Worm (Caenorhabditis elegans) whole organism, mixed stage, embryonic: ENCODE measurements around the gene str-150.

Source experiments
- cnd-1 ChIP-seq: fragments of 200-800 bp; sonication (Bioruptor generic); optimal IDR thresholded peaks from 2 replicates; lab custom pipeline; 2018; ENCODE audit warnings: mild to moderate bottlenecking, missing genetic modification characterization, missing compliant biosample characterization
- elt-1 ChIP-seq: sonication (generic microtip); optimal IDR thresholded peaks from 2 replicates; lab custom pipeline; 2017; ENCODE audit warnings: missing genetic modification characterization, mild to moderate bottlenecking, missing compliant biosample characterization, antibody characterized with exemption, moderate library complexity, borderline replicate concordance; ENCODE audit not compliant: insufficient read depth
- flh-1 ChIP-seq: fragments of 200-800 bp; sonication (Bioruptor generic); optimal IDR thresholded peaks from 2 replicates; lab custom pipeline; 2018; ENCODE audit warnings: mild to moderate bottlenecking, missing genetic modification characterization, moderate library complexity, missing compliant biosample characterization
- lin-13 ChIP-seq: fragments of 150-350 bp; optimal IDR thresholded peaks from 2 replicates; lab custom pipeline; 2014; ENCODE audit warnings: missing biosample characterization, missing genetic modification characterization
- lsy-2 ChIP-seq: fragments of 150-350 bp; optimal IDR thresholded peaks from 2 replicates; lab custom pipeline; 2014; ENCODE audit warnings: missing biosample characterization, missing genetic modification characterization
- mab-5 ChIP-seq: fragments of 150-350 bp; optimal IDR thresholded peaks from 2 replicates; lab custom pipeline; 2014; ENCODE audit warnings: missing biosample characterization, missing genetic modification characterization
- mep-1 ChIP-seq: fragments of 150-350 bp; optimal IDR thresholded peaks from 2 replicates; lab custom pipeline; 2017; ENCODE audit warnings: missing biosample characterization, missing genetic modification reagents, missing genetic modification characterization, inconsistent platforms
- nhr-12 ChIP-seq: fragments of 150-350 bp; optimal IDR thresholded peaks from 2 replicates; lab custom pipeline; 2014; ENCODE audit warnings: missing biosample characterization, missing genetic modification characterization
- nhr-76 ChIP-seq: sonication (generic microtip); optimal IDR thresholded peaks from 2 replicates; lab custom pipeline; 2017; ENCODE audit warnings: missing biosample characterization, missing genetic modification characterization
- pha-4 ChIP-seq: fragments of 150-350 bp; optimal IDR thresholded peaks from 2 replicates; lab custom pipeline; 2018; ENCODE audit warnings: missing biosample characterization, missing genetic modification reagents, missing genetic modification characterization
- sptf-1 ChIP-seq: sonication (generic microtip); optimal IDR thresholded peaks from 2 replicates; lab custom pipeline; 2017; ENCODE audit warnings: mild to moderate bottlenecking, missing genetic modification characterization, moderate library complexity, missing compliant biosample characterization
- unc-62 ChIP-seq: fragments of 150-350 bp; optimal IDR thresholded peaks from 2 replicates; lab custom pipeline; 2014; ENCODE audit warnings: missing biosample characterization, missing genetic modification reagents, missing genetic modification characterization
- ztf-11 ChIP-seq: fragments of 150-350 bp; optimal IDR thresholded peaks from 2 replicates; lab custom pipeline; 2014; ENCODE audit warnings: missing biosample characterization, missing genetic modification characterization

- TF ChIP-seq mep-1 (tag; lab: Kevin White, UChicago) (no peak), elt-1 (tag; lab: Kevin White, UChicago) (no peak), ztf-11 (tag; lab: Kevin White, UChicago) (no peak), lsy-2 (no peak), unc-62 (no peak), lin-13 (tag; lab: Kevin White, UChicago) (no peak), mab-5 (tag; lab: Kevin White, UChicago) (no peak), sptf-1 (no peak), flh-1 (GFP tag; lab: Kevin White, UChicago) (no peak), nhr-76 (tag; lab: Kevin White, UChicago) (no peak), nhr-12 (no peak), pha-4 (tag; lab: Kevin White, UChicago) (no peak), cnd-1 (tag; lab: Kevin White, UChicago) (no peak)
Observed at ce11 chrV:16580424-16580823, 2.6 kb upstream of the str-150 start, which contains the start of gene nhr-271.
